Worm (Caenorhabditis elegans): ENCODE measurements around the gene acs-4.

DNA sequence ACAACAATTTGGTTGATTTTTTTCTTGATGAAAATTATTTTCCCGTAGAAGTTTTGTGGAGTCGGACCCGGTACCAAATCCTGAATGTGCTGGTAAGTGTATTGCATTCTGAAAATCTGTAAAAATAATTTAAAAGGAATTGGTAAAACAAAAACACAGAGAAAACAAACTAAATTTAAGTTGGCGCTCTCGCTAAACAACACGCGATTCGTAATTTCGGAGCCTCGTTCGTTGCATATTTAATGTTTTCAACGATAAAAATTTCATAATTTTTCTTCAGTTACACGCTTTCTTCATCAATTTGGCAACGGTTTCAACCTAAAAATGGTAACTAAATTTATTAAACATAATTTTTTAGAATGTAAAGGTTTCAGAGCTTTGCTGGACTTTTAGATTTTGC, 34.1 kb upstream of the acs-4 start, which contains the start of the genes pot-1 and ggtb-1:
- TF ChIP-seq ama-1 (optimal IDR thresholded peaks at IDR 0.05) = no peak
- TF ChIP-seq pha-4 (tag; optimal IDR thresholded peaks at IDR 0.05) = peak; percentile 31
- TF ChIP-seq ztf-11 (tag; optimal IDR thresholded peaks at IDR 0.05) = no peak
- peak; percentile 6 for TF ChIP-seq nfya-1 (tag; optimal IDR thresholded peaks at IDR 0.05; ENCODE audit: insufficient read depth)
- no peak for TF ChIP-seq egl-27 (tag; optimal IDR thresholded peaks at IDR 0.05)
- TF ChIP-seq ceh-82 (tag; optimal IDR thresholded peaks at IDR 0.05) = no peak
- TF ChIP-seq tbx-2 (tag; optimal IDR thresholded peaks at IDR 0.05) = no peak
- no peak for TF ChIP-seq elt-1 (tag; optimal IDR thresholded peaks at IDR 0.05)
- no peak for TF ChIP-seq fkh-10 (GFP tag; optimal IDR thresholded peaks at IDR 0.05)
- TF ChIP-seq nhr-76 (tag; optimal IDR thresholded peaks at IDR 0.05) = no peak

Measured in whole organism, L3 larva.